Worm (Caenorhabditis elegans) whole organism, midembryonic: ENCODE results near the gene sahd-1.

ENCODE experiments used
- med-1 ChIP-seq: sonication (generic microtip); optimal IDR thresholded peaks from 2 replicates; lab custom pipeline; 2017; ENCODE audit warnings: missing genetic modification characterization, mild to moderate bottlenecking, missing compliant biosample characterization, antibody characterized with exemption, missing genetic modification reagents; ENCODE audit not compliant: insufficient read depth
- tab-1 ChIP-seq: fragments of 200-800 bp; sonication (Bioruptor generic); IDR thresholded peaks from 2 replicates; pipeline ENCODE4 v1.3.6; 2022; ENCODE audit warnings: missing genetic modification characterization, missing compliant biosample characterization

DNA sequence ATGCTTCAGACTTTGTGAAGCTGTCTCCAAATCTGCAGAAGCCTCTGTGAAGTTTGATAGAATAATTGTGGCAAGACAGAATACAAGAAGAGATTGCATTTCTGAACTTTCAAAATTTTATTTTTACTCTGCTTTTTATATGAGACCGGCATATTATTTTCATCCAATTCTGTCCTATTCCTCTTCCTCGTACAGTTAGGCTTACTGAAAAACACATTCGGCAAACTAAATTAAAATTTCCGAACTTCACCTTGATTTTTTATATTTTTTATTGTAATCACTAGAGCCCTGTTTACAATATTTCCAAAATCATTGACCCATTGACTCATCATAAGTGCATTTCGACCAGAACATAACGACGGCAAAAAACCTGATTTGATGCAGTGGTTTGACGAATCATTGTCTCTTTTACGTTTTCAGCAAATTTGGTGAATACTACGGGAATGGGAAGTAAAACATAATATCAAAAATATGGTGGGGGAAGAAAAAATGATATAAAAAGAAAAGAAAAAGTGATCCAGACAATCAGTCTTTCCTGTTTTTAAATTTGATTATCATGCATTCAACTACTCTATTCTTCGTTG lies 16.5 kb downstream of the sahd-1 start, which contains the start of the genes suex-1 and F12A10.9:
- TF ChIP-seq med-1 (GFP tag; lab: Kevin White, UChicago): no peak
- TF ChIP-seq tab-1: no peak
